Worm (Caenorhabditis elegans) whole organism, mixed stage, embryonic: Measurements from ENCODE around the gene F15H10.9.

Source experiments
- blmp-1 ChIP-seq: fragments of 150-350 bp; optimal IDR thresholded peaks from 2 replicates; lab custom pipeline; 2014; ENCODE audit warnings: missing biosample characterization, missing genetic modification characterization
- ceh-43 ChIP-seq: fragments of 200-800 bp; sonication (Bioruptor generic); optimal IDR thresholded peaks from 2 replicates; lab custom pipeline; 2018; ENCODE audit warnings: mild to moderate bottlenecking, missing genetic modification characterization, moderate library complexity, missing compliant biosample characterization
- ceh-83 ChIP-seq: fragments of 200-800 bp; sonication (Bioruptor generic); optimal IDR thresholded peaks from 2 replicates; lab custom pipeline; 2018; ENCODE audit warnings: mild to moderate bottlenecking, missing genetic modification characterization, missing compliant biosample characterization
- ces-1 ChIP-seq: fragments of 150-350 bp; optimal IDR thresholded peaks from 2 replicates; lab custom pipeline; 2014; ENCODE audit warnings: missing biosample characterization, missing genetic modification reagents, missing genetic modification characterization
- drap-1 ChIP-seq: fragments of 200-800 bp; sonication (Bioruptor generic); optimal IDR thresholded peaks from 3 replicates; lab custom pipeline; 2018; ENCODE audit warnings: mild to moderate bottlenecking, missing genetic modification characterization, missing compliant biosample characterization
- elt-1 ChIP-seq: sonication (generic microtip); optimal IDR thresholded peaks from 2 replicates; lab custom pipeline; 2017; ENCODE audit warnings: missing genetic modification characterization, mild to moderate bottlenecking, missing compliant biosample characterization, antibody characterized with exemption, moderate library complexity, borderline replicate concordance; ENCODE audit not compliant: insufficient read depth
- elt-3 ChIP-seq: fragments of 150-350 bp; optimal IDR thresholded peaks from 2 replicates; lab custom pipeline; 2014; ENCODE audit warnings: missing biosample characterization, missing genetic modification characterization
- flh-1 ChIP-seq: fragments of 200-800 bp; sonication (Bioruptor generic); optimal IDR thresholded peaks from 2 replicates; lab custom pipeline; 2018; ENCODE audit warnings: mild to moderate bottlenecking, missing genetic modification characterization, moderate library complexity, missing compliant biosample characterization
- ham-2 ChIP-seq: fragments of 200-800 bp; sonication (Bioruptor generic); optimal IDR thresholded peaks from 2 replicates; lab custom pipeline; 2018; ENCODE audit warnings: mild to moderate bottlenecking, missing genetic modification characterization, missing compliant biosample characterization
- hlh-1 ChIP-seq: fragments of 150-350 bp; optimal IDR thresholded peaks from 2 replicates; lab custom pipeline; 2014; ENCODE audit warnings: missing biosample characterization, missing genetic modification reagents, missing genetic modification characterization
- lin-13 ChIP-seq: fragments of 150-350 bp; optimal IDR thresholded peaks from 2 replicates; lab custom pipeline; 2014; ENCODE audit warnings: missing biosample characterization, missing genetic modification characterization
- lin-32 ChIP-seq: fragments of 200-800 bp; sonication (Bioruptor generic); optimal IDR thresholded peaks from 2 replicates; lab custom pipeline; 2018; ENCODE audit warnings: mild to moderate bottlenecking, missing genetic modification characterization, missing compliant biosample characterization
- lsy-2 ChIP-seq: fragments of 150-350 bp; optimal IDR thresholded peaks from 2 replicates; lab custom pipeline; 2014; ENCODE audit warnings: missing biosample characterization, missing genetic modification characterization
- mab-5 ChIP-seq: fragments of 150-350 bp; optimal IDR thresholded peaks from 2 replicates; lab custom pipeline; 2014; ENCODE audit warnings: missing biosample characterization, missing genetic modification characterization
- mep-1 ChIP-seq: fragments of 150-350 bp; optimal IDR thresholded peaks from 2 replicates; lab custom pipeline; 2017; ENCODE audit warnings: missing biosample characterization, missing genetic modification reagents, missing genetic modification characterization, inconsistent platforms
- mls-2 ChIP-seq: sonication (generic microtip); optimal IDR thresholded peaks from 2 replicates; lab custom pipeline; 2016; ENCODE audit warnings: mild to moderate bottlenecking, missing genetic modification characterization, moderate library complexity, missing compliant biosample characterization
- nhr-12 ChIP-seq: fragments of 150-350 bp; optimal IDR thresholded peaks from 2 replicates; lab custom pipeline; 2014; ENCODE audit warnings: missing biosample characterization, missing genetic modification characterization
- nhr-2 ChIP-seq: fragments of 150-350 bp; optimal IDR thresholded peaks from 2 replicates; lab custom pipeline; 2014; ENCODE audit warnings: missing biosample characterization, missing genetic modification characterization
- nhr-237 ChIP-seq: fragments of 150-350 bp; optimal IDR thresholded peaks from 2 replicates; lab custom pipeline; 2014; ENCODE audit warnings: missing biosample characterization, missing genetic modification characterization
- nhr-28 ChIP-seq: fragments of 150-350 bp; optimal IDR thresholded peaks from 2 replicates; lab custom pipeline; 2014; ENCODE audit warnings: missing biosample characterization, missing genetic modification characterization
- nhr-76 ChIP-seq: sonication (generic microtip); optimal IDR thresholded peaks from 2 replicates; lab custom pipeline; 2017; ENCODE audit warnings: missing biosample characterization, missing genetic modification characterization
- pha-4 ChIP-seq: fragments of 150-350 bp; optimal IDR thresholded peaks from 2 replicates; lab custom pipeline; 2018; ENCODE audit warnings: missing biosample characterization, missing genetic modification reagents, missing genetic modification characterization
- sem-2 ChIP-seq: fragments of 200-800 bp; sonication (Bioruptor generic); optimal IDR thresholded peaks from 2 replicates; lab custom pipeline; 2018; ENCODE audit warnings: mild to moderate bottlenecking, missing genetic modification characterization, missing compliant biosample characterization
- snpc-4 ChIP-seq: fragments of 150-350 bp; optimal IDR thresholded peaks from 2 replicates; lab custom pipeline; 2014; ENCODE audit warnings: missing biosample characterization, missing genetic modification characterization
- sptf-1 ChIP-seq: sonication (generic microtip); optimal IDR thresholded peaks from 2 replicates; lab custom pipeline; 2017; ENCODE audit warnings: mild to moderate bottlenecking, missing genetic modification characterization, moderate library complexity, missing compliant biosample characterization
- unc-120 ChIP-seq: sonication (generic microtip); optimal IDR thresholded peaks from 2 replicates; lab custom pipeline; 2017; ENCODE audit warnings: missing genetic modification characterization, missing compliant biosample characterization; ENCODE audit not compliant: poor library complexity, severe bottlenecking
- unc-39 ChIP-seq: fragments of 150-350 bp; optimal IDR thresholded peaks from 2 replicates; lab custom pipeline; 2014; ENCODE audit warnings: missing biosample characterization, missing genetic modification characterization
- unc-62 ChIP-seq: fragments of 150-350 bp; optimal IDR thresholded peaks from 2 replicates; lab custom pipeline; 2014; ENCODE audit warnings: missing biosample characterization, missing genetic modification reagents, missing genetic modification characterization
- zip-8 ChIP-seq: fragments of 150-350 bp; optimal IDR thresholded peaks from 2 replicates; lab custom pipeline; 2014; ENCODE audit warnings: missing biosample characterization, missing genetic modification characterization
- ztf-11 ChIP-seq: fragments of 150-350 bp; optimal IDR thresholded peaks from 2 replicates; lab custom pipeline; 2014; ENCODE audit warnings: missing biosample characterization, missing genetic modification characterization

The F15H10.9 gene

DNA sequence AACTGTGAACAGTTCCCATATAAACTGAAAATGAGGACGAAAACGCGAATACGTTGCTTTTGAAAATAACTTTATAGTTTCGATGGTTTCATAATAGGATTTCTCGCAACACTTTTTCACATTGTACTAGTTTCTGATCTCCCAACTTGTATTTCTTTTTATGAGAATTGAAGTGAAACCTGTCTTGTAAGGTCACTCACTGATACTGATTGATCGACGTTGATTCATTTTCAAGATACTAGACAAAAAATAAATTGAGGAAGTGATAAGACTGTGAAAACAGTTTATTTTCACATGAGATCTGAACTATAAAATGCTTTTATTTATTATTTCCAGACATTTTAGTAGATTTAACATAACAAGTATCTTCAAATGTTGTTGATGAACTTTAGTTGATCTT is 27.1 kb downstream of the F15H10.9 start:
- TF ChIP-seq drap-1 (no peak), lin-13 (tag; lab: Kevin White, UChicago) (no peak), unc-120 (tag; lab: Kevin White, UChicago) (no peak), ceh-83 (GFP tag; lab: Kevin White, UChicago) (no peak), nhr-237 (tag; lab: Kevin White, UChicago) (no peak)

DNA sequence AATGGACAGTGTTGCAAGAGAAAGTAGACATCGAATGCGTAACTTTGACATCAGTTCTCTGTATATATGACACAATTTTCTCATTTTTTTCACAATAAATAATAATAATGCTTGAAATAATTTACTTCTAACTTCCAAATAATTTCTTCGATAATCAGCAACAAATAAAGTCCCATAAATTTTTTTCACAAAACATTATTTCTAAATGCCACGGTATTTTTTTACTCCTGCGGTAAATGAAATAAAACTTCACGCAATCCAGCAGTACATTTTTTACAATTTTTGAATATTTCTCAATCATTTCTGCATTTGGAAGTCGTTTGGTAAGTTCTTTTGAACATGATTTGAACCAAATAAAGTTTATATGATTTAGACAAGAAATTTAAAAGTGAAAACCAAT is 30.6 kb downstream of the F15H10.9 start, which contains the start of gene spe-10:
spe-10 (plus strand) TSS at position 301 of the 400 bp plus-strand sequence.
- no peak for TF ChIP-seq mab-5 (tag; lab: Kevin White, UChicago)
- no peak for TF ChIP-seq mls-2
- no peak for TF ChIP-seq mep-1 (tag; lab: Kevin White, UChicago)
- TF ChIP-seq nhr-12 (tag; lab: Kevin White, UChicago), result no peak
- no peak for TF ChIP-seq sem-2 (GFP tag; lab: Kevin White, UChicago)
- no peak for TF ChIP-seq hlh-1 (tag; lab: Kevin White, UChicago)
- TF ChIP-seq sptf-1 (tag; lab: Kevin White, UChicago), result no peak
- no peak for TF ChIP-seq nhr-76
- no peak for TF ChIP-seq unc-120 (tag; lab: Kevin White, UChicago)
- TF ChIP-seq blmp-1 (tag; lab: Kevin White, UChicago), result no peak
- no peak for TF ChIP-seq nhr-28 (tag; lab: Kevin White, UChicago)
- no peak for TF ChIP-seq lsy-2 (tag; lab: Kevin White, UChicago)
- TF ChIP-seq zip-8 (tag; lab: Kevin White, UChicago), result no peak
- TF ChIP-seq elt-3 (tag; lab: Kevin White, UChicago), result no peak
- TF ChIP-seq elt-1, result no peak
- TF ChIP-seq ham-2 (GFP tag; lab: Kevin White, UChicago), result no peak
- no peak for TF ChIP-seq ztf-11
- no peak for TF ChIP-seq ceh-43 (GFP tag; lab: Kevin White, UChicago)

DNA sequence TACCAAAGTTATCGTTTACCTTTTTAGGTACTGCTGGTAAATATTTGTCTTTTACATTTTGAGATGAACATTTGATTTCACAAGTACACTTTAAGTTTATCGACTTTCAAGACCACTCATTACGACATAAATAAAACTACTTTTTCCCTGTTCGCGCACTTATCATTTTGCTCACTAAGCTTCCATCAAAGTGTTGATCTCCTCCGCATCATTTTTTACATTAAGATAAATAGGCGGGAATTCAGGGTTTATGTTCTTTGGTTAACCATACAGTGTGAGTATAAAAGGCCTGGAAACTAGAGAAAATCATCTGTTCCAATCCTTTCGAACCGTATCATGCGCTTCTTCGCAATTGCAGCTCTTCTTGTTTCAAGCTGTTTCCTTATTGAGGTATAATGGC is 32.4 kb downstream of the F15H10.9 start, which contains the start of gene pqn-2:
pqn-2 (plus strand) TSS at position 301 of the 400 bp plus-strand sequence.
- TF ChIP-seq zip-8 (tag; lab: Kevin White, UChicago), result no peak
- TF ChIP-seq elt-3 (tag; lab: Kevin White, UChicago), result no peak
- no peak for TF ChIP-seq nhr-28 (tag; lab: Kevin White, UChicago)
- no peak for TF ChIP-seq unc-39 (tag; lab: Kevin White, UChicago)
- TF ChIP-seq elt-1, result no peak
- TF ChIP-seq lin-13 (tag; lab: Kevin White, UChicago), result no peak
- TF ChIP-seq mls-2, result no peak
- TF ChIP-seq snpc-4 (tag; lab: Kevin White, UChicago), result no peak
- TF ChIP-seq nhr-2 (tag; lab: Kevin White, UChicago), result no peak
- no peak for TF ChIP-seq pha-4 (tag; lab: Kevin White, UChicago)

DNA sequence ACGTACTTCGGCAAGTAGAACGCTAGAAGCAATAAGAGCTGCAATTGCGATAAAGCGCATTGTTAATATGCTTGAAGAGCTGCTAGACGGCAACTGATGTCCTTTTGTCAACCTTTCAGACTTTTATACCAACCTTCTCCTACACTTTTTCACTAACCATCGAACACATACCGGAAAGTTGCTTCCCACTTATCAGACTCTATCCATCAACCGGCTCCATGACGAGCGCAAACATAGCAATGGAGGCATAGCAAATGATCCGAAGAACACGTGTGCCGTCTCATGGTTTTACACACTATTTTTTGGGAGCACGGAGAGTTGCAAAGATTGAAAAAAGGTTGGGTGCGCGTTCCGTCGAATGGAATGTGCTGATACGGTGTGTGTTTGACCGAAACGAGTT is 32.8 kb downstream of the F15H10.9 start, which contains the start of gene abu-1:
abu-1 (minus strand) TSS at position 101 of the 400 bp plus-strand sequence.
- TF ChIP-seq sptf-1 (tag; lab: Kevin White, UChicago) (no peak), lsy-2 (tag; lab: Kevin White, UChicago) (no peak), nhr-2 (tag; lab: Kevin White, UChicago) (no peak), nhr-28 (tag; lab: Kevin White, UChicago) (no peak), unc-39 (tag; lab: Kevin White, UChicago) (no peak), ces-1 (GFP tag; lab: Kevin White, UChicago) (no peak), ceh-43 (GFP tag; lab: Kevin White, UChicago) (no peak), pha-4 (tag; lab: Kevin White, UChicago) (no peak), mls-2 (no peak), ceh-83 (GFP tag; lab: Kevin White, UChicago) (no peak), drap-1 (no peak), flh-1 (GFP tag; lab: Kevin White, UChicago) (no peak), unc-62 (GFP tag; lab: Kevin White, UChicago) (no peak), elt-1 (no peak), elt-3 (tag; lab: Kevin White, UChicago) (no peak), hlh-1 (tag; lab: Kevin White, UChicago) (no peak), nhr-76 (no peak), mep-1 (tag; lab: Kevin White, UChicago) (no peak)

DNA sequence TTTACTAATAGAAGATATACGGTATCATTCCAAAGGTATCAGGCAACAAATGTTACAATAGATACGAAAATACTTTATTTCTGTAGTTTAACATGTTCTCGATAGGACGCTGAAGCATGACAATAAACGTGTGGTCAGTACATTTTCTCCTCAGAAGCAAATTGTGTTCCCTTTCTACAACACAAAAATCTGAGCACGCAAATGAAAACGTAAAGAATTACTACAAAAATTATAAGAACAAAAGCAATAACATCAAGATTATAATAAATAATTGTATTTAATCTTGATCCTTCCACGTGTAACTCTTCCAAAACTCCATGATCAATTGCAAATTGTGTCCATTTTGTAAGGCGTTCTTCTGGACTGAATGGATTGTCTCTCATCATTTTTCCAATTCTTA is 34.7 kb downstream of the F15H10.9 start:
- TF ChIP-seq ces-1 (GFP tag; lab: Kevin White, UChicago) (no peak), ceh-83 (GFP tag; lab: Kevin White, UChicago) (no peak), lin-13 (tag; lab: Kevin White, UChicago) (no peak), lin-32 (GFP tag; lab: Kevin White, UChicago) (no peak)
